Worm (Caenorhabditis elegans) whole organism, early embryonic: ENCODE measurements around the gene F14D2.15.

ENCODE experiments used
- B0310.2 ChIP-seq: sonication (generic microtip); optimal IDR thresholded peaks from 2 replicates; lab custom pipeline; 2016; ENCODE audit warnings: mild to moderate bottlenecking, missing genetic modification characterization, missing compliant biosample characterization
- aly-1 ChIP-seq: sonication (generic microtip); optimal IDR thresholded peaks from 2 replicates; lab custom pipeline; 2016; ENCODE audit warnings: missing genetic modification characterization, missing compliant biosample characterization
- ama-1 ChIP-seq: fragments of 150-350 bp; optimal IDR thresholded peaks from 2 replicates; lab custom pipeline; 2014
- ceh-13 ChIP-seq: fragments of 200-800 bp; sonication (Bioruptor generic); optimal IDR thresholded peaks from 2 replicates; lab custom pipeline; 2018; ENCODE audit warnings: mild to moderate bottlenecking, missing genetic modification characterization, missing compliant biosample characterization
- hmbx-1 ChIP-seq: sonication (generic microtip); optimal IDR thresholded peaks from 2 replicates; lab custom pipeline; 2016; ENCODE audit warnings: mild to moderate bottlenecking, missing genetic modification characterization, missing compliant biosample characterization
- hnd-1 ChIP-seq: sonication (generic microtip); optimal IDR thresholded peaks from 2 replicates; lab custom pipeline; 2016; ENCODE audit warnings: missing genetic modification characterization, missing compliant biosample characterization
- scrt-1 ChIP-seq: fragments of 200-800 bp; sonication (Bioruptor generic); IDR thresholded peaks from 2 replicates; pipeline ENCODE4 v1.3.6; 2022; ENCODE audit warnings: missing genetic modification characterization, missing compliant biosample characterization
- tra-4 ChIP-seq: sonication (generic microtip); optimal IDR thresholded peaks from 2 replicates; lab custom pipeline; 2017; ENCODE audit warnings: missing genetic modification characterization, missing compliant biosample characterization

ce11 chrII:3375302-3375701, 31.7 kb upstream of the F14D2.15 start:
- TF ChIP-seq ceh-13 (GFP tag; lab: Kevin White, UChicago) (no peak), B0310.2 (tag; lab: Kevin White, UChicago) (no peak), tra-4 (no peak), aly-1 (tag; lab: Kevin White, UChicago) (no peak), scrt-1 (no peak), ama-1 (lab: Kevin White, UChicago) (no peak), hnd-1 (no peak), hmbx-1 (tag; lab: Kevin White, UChicago) (no peak)
